Fruit fly (Drosophila melanogaster): ENCODE measurements around the gene ND-51.

DNA sequence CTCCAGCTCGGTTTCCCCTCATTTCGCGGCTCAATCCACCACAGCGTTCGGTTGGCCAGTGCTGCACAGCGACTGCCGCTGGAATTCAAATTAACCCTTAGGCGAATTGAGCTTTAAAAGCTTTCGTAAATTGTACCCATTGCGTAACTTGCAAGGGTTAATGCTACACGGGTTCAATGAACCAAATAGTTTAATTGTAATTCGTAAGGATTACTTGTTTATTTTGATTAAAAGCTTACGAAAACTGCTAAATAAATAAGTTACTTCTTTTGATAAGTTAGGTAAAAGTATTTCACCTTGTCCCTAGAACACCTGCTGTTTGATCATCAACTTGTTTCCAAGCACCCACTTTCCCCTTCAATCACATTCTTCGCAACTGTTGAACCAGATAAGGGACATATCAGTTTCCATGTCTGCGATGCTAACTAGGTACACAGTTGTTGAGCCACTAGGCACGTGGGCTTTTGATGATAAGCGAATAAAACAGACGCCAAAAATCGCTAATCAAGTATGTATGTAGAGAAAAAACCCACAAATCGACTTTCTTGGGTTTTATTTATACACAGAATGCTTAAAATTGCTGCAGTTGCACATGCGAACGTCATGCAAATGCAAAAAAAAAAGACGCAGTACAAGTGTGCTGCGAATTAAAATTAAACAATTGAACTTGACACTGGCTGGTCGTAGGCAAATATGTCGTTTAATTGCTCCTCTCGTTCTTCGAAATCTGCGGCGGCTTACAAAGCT lies 16.4 kb downstream of the ND-51 start, which contains the start of gene Pfas:
- TF ChIP-seq Hr96 (GFP tag; optimal IDR thresholded peaks at IDR 0.05): peak; percentile 72
- TF ChIP-seq CG7101 (tag; optimal IDR thresholded peaks at IDR 0.05): peak; percentile 85
- TF ChIP-seq toe (GFP tag; optimal IDR thresholded peaks at IDR 0.05): no peak
- peak; percentile 38 for TF ChIP-seq CG7045 (GFP tag; optimal IDR thresholded peaks at IDR 0.05)
- TF ChIP-seq CG1620 (GFP tag; optimal IDR thresholded peaks at IDR 0.05): peak; percentile 69
- peak; percentile 12 for TF ChIP-seq Clk (GFP tag; optimal IDR thresholded peaks at IDR 0.05)
